Fruit fly (Drosophila melanogaster) whole organism, embryonic: ENCODE measurements around the gene Trxr1.

ENCODE experiments used
- CG10462 ChIP-seq: fragments of 200-800 bp; sonication (Bioruptor generic); optimal IDR thresholded peaks from 2 replicates; lab custom pipeline; 2016; ENCODE audit warnings: missing biosample characterization, missing genetic modification characterization
- CG10979 ChIP-seq: fragments of 200-800 bp; sonication (Bioruptor generic); optimal IDR thresholded peaks from 2 replicates; lab custom pipeline; 2018; ENCODE audit warnings: missing biosample characterization, mild to moderate bottlenecking, missing genetic modification characterization, moderate library complexity
- CG14710 ChIP-seq: fragments of 200-800 bp; sonication (Bioruptor generic); optimal IDR thresholded peaks from 3 replicates; lab custom pipeline; 2019; ENCODE audit warnings: missing biosample characterization, mild to moderate bottlenecking, missing genetic modification characterization, moderate library complexity
- CG15601 ChIP-seq: fragments of 200-800 bp; sonication (Bioruptor generic); optimal IDR thresholded peaks from 3 replicates; lab custom pipeline; 2019; ENCODE audit warnings: missing biosample characterization, mild to moderate bottlenecking, missing genetic modification characterization, moderate library complexity
- CG15696 ChIP-seq: fragments of 200-800 bp; sonication (Bioruptor generic); optimal IDR thresholded peaks from 2 replicates; lab custom pipeline; 2019; ENCODE audit warnings: missing biosample characterization, mild to moderate bottlenecking, missing genetic modification characterization, moderate library complexity
- CG1603 ChIP-seq: fragments of 200-800 bp; sonication (Bioruptor generic); optimal IDR thresholded peaks from 2 replicates; lab custom pipeline; 2019; ENCODE audit warnings: missing biosample characterization, mild to moderate bottlenecking, missing genetic modification characterization, moderate library complexity
- CG17829 ChIP-seq: fragments of 200-800 bp; optimal IDR thresholded peaks from 2 replicates; lab custom pipeline; 2019; ENCODE audit warnings: missing biosample characterization, mild to moderate bottlenecking, missing genetic modification characterization, moderate library complexity
- CG1792 ChIP-seq: fragments of 200-800 bp; sonication (Bioruptor generic); optimal IDR thresholded peaks from 2 replicates; lab custom pipeline; 2016; ENCODE audit warnings: missing biosample characterization, missing genetic modification characterization
- CG18262 ChIP-seq: fragments of 200-800 bp; optimal IDR thresholded peaks from 3 replicates; lab custom pipeline; 2019; ENCODE audit warnings: missing biosample characterization, mild to moderate bottlenecking, missing genetic modification characterization, moderate library complexity
- CG18599 ChIP-seq: fragments of 200-800 bp; sonication (Bioruptor generic); optimal IDR thresholded peaks from 3 replicates; lab custom pipeline; 2017; ENCODE audit warnings: missing biosample characterization, missing genetic modification characterization, mild to moderate bottlenecking, moderate library complexity, missing genetic modification reagents
- CG18764 ChIP-seq: fragments of 200-800 bp; sonication (Bioruptor generic); optimal IDR thresholded peaks from 3 replicates; lab custom pipeline; 2016; ENCODE audit warnings: missing biosample characterization, missing genetic modification characterization
- CG2712 ChIP-seq: fragments of 200-800 bp; optimal IDR thresholded peaks from 3 replicates; lab custom pipeline; 2019; ENCODE audit warnings: missing biosample characterization, mild to moderate bottlenecking, missing genetic modification characterization, moderate library complexity
- CG4424 ChIP-seq: fragments of 200-800 bp; sonication (Bioruptor generic); optimal IDR thresholded peaks from 3 replicates; lab custom pipeline; 2016; ENCODE audit warnings: missing biosample characterization, missing genetic modification characterization
- CG6654 ChIP-seq: fragments of 200-800 bp; sonication (Bioruptor generic); optimal IDR thresholded peaks from 2 replicates; lab custom pipeline; 2017; ENCODE audit warnings: missing biosample characterization, mild to moderate bottlenecking, missing genetic modification characterization
- CG7556 ChIP-seq: fragments of 200-800 bp; sonication (Bioruptor generic); optimal IDR thresholded peaks from 2 replicates; lab custom pipeline; 2017; ENCODE audit warnings: missing biosample characterization, mild to moderate bottlenecking, missing genetic modification characterization
- CG7745 ChIP-seq: fragments of 200-800 bp; sonication (Bioruptor generic); optimal IDR thresholded peaks from 2 replicates; lab custom pipeline; 2018; ENCODE audit warnings: missing biosample characterization, mild to moderate bottlenecking, missing genetic modification characterization, moderate library complexity
- CG7963 ChIP-seq: fragments of 200-800 bp; sonication (Bioruptor generic); IDR thresholded peaks from 3 replicates; pipeline ENCODE4 v1.3.6; 2022; ENCODE audit warnings: missing biosample characterization, missing genetic modification characterization; ENCODE audit not compliant: partially characterized antibody
- Drgx ChIP-seq: fragments of 200-800 bp; sonication (Bioruptor generic); IDR thresholded peaks from 2 replicates; pipeline ENCODE4 v1.3.6; 2022; ENCODE audit warnings: missing biosample characterization, missing genetic modification characterization
- E2f1 ChIP-seq: fragments of 200-800 bp; sonication (Bioruptor generic); IDR thresholded peaks from 2 replicates; pipeline ENCODE4 v1.3.6; 2022; ENCODE audit warnings: missing biosample characterization, missing genetic modification characterization
- Nf-YC ChIP-seq: fragments of 200-800 bp; optimal IDR thresholded peaks from 3 replicates; lab custom pipeline; 2019; ENCODE audit warnings: missing biosample characterization, mild to moderate bottlenecking, missing genetic modification characterization, moderate library complexity
- Ptx1 ChIP-seq: fragments of 200-800 bp; sonication (Bioruptor generic); IDR thresholded peaks from 2 replicates; pipeline ENCODE4 v1.3.6; 2022; ENCODE audit warnings: missing biosample characterization, missing genetic modification characterization
- Sox102F ChIP-seq: fragments of 200-800 bp; sonication (Bioruptor generic); optimal IDR thresholded peaks from 2 replicates; lab custom pipeline; 2018; ENCODE audit warnings: missing biosample characterization, mild to moderate bottlenecking, missing genetic modification characterization, moderate library complexity
- Trl ChIP-seq, 3 experiments: fragments of >200 bp in 2 of 3; fragments of 200-800 bp in 1 of 3; sonication (Bioruptor generic) in 1 of 3; optimal IDR thresholded peaks; 2 replicates in 1 of 3; 3 replicates in 2 of 3; lab custom pipeline; 2016 to 2017; ENCODE audit warnings: missing biosample characterization in 1 of 3, missing genetic modification characterization in 1 of 3
- Usf ChIP-seq: fragments of 200-800 bp; sonication (Bioruptor generic); optimal IDR thresholded peaks from 2 replicates; lab custom pipeline; 2017; ENCODE audit warnings: missing genotype, missing biosample characterization, missing genetic modification characterization
- ara ChIP-seq: fragments of 200-800 bp; sonication (Bioruptor generic); IDR thresholded peaks from 2 replicates; pipeline ENCODE4 v1.3.6; 2022; ENCODE audit warnings: missing biosample characterization, missing genetic modification characterization
- ato ChIP-seq: fragments of 200-800 bp; sonication (Bioruptor generic); IDR thresholded peaks from 2 replicates; pipeline ENCODE4 v1.3.6; 2022; ENCODE audit warnings: missing biosample characterization, missing genetic modification characterization; ENCODE audit not compliant: partially characterized antibody
- bigmax ChIP-seq: fragments of 200-800 bp; sonication (Bioruptor generic); optimal IDR thresholded peaks from 2 replicates; lab custom pipeline; 2018; ENCODE audit warnings: missing biosample characterization, mild to moderate bottlenecking, missing genetic modification characterization
- bsh ChIP-seq, 2 experiments: fragments of 200-800 bp; sonication (Bioruptor generic); optimal IDR thresholded peaks; 2 replicates each; lab custom pipeline; 2017 to 2018; ENCODE audit warnings: mild to moderate bottlenecking in 2 of 2, missing biosample characterization in 2 of 2, missing genetic modification characterization in 2 of 2, moderate library complexity in 1 of 2
- cad ChIP-seq: fragments of >200 bp; optimal IDR thresholded peaks from 2 replicates; lab custom pipeline; 2017; ENCODE audit warnings: missing biosample characterization, missing genetic modification characterization
- dmrt11E ChIP-seq: fragments of 200-800 bp; sonication (Bioruptor generic); optimal IDR thresholded peaks from 3 replicates; lab custom pipeline; 2018; ENCODE audit warnings: missing biosample characterization, mild to moderate bottlenecking, missing genetic modification characterization, moderate library complexity
- gem ChIP-seq: fragments of 200-800 bp; sonication (Bioruptor generic); optimal IDR thresholded peaks from 2 replicates; lab custom pipeline; 2019; ENCODE audit warnings: missing biosample characterization, mild to moderate bottlenecking, missing genetic modification characterization, moderate library complexity
- hbn ChIP-seq: fragments of 200-800 bp; sonication (Bioruptor generic); IDR thresholded peaks from 2 replicates; pipeline ENCODE4 v1.3.6; 2022; ENCODE audit warnings: missing biosample characterization, missing genetic modification characterization; ENCODE audit not compliant: partially characterized antibody
- jigr1 ChIP-seq: fragments of 200-800 bp; sonication (Bioruptor generic); IDR thresholded peaks from 3 replicates; pipeline ENCODE4 v1.3.6; 2022; ENCODE audit warnings: missing biosample characterization, missing genetic modification characterization
- lola ChIP-seq, 3 experiments: fragments of >200 bp in 2 of 3; fragments of 200-800 bp in 1 of 3; sonication (Bioruptor generic) in 1 of 3; optimal IDR thresholded peaks; 2 replicates each; lab custom pipeline; 2017 to 2019; ENCODE audit warnings: missing biosample characterization in 3 of 3, missing genetic modification characterization in 3 of 3, mild to moderate bottlenecking in 1 of 3, moderate library complexity in 1 of 3
- luna ChIP-seq: fragments of 200-800 bp; sonication (Bioruptor generic); optimal IDR thresholded peaks from 2 replicates; lab custom pipeline; 2016; ENCODE audit warnings: missing biosample characterization, missing genetic modification characterization
- nmo ChIP-seq: fragments of 200-800 bp; sonication (Bioruptor generic); optimal IDR thresholded peaks from 2 replicates; lab custom pipeline; 2018; ENCODE audit warnings: missing biosample characterization, mild to moderate bottlenecking, missing genetic modification characterization, moderate library complexity
- nom ChIP-seq: fragments of 200-800 bp; sonication (Bioruptor generic); optimal IDR thresholded peaks from 2 replicates; lab custom pipeline; 2017; ENCODE audit warnings: missing biosample characterization, missing genetic modification characterization, mild to moderate bottlenecking, moderate library complexity, missing genetic modification reagents
- phol ChIP-seq: fragments of 200-800 bp; sonication (Bioruptor generic); optimal IDR thresholded peaks from 3 replicates; lab custom pipeline; 2018; ENCODE audit warnings: missing biosample characterization, mild to moderate bottlenecking, missing genetic modification characterization, moderate library complexity
- row ChIP-seq: fragments of 200-800 bp; sonication (Bioruptor generic); IDR thresholded peaks from 3 replicates; pipeline ENCODE4 v1.3.6; 2022; ENCODE audit warnings: missing biosample characterization, missing genetic modification characterization
- sens ChIP-seq: fragments of 200-800 bp; sonication (Bioruptor generic); peaks from one replicate; lab custom pipeline; 2016; ENCODE audit warnings: missing biosample characterization, missing genetic modification characterization

Trxr1 gene

DNA sequence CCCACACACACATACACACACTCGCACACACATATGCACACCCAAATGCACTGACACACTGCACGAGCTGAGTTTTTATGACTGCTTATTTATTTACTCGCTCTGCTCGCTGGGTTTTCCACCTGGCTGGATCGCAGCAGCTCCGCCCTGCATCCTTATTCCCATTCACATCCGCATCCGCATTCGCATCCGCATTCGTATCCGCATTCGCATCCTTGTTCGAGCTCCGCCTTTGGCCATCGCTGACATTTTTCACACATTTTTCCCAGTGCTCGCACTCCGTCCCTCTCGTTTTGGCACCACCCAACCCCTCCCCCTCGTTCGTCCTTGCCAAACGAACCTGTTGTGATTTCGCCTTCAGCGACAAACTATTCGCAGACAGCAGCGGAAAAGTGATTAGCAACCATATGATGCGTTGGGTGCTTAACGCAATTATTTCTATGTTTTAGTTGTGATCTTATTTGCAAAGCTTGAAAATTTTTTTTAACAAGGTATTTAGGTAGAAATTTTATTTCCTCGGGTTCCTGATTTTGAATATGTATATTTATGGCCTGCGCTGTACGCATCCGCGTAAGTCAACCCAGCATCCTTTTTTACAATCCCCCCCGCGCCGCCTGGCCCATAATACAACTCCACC, 31.1 kb upstream of the Trxr1 start (continued):
- TF ChIP-seq CG4424 (GFP tag; lab: Kevin White, UChicago) (peak; percentile 5), CG10462 (GFP tag; lab: Kevin White, UChicago) (no peak), CG7556 (GFP tag; lab: Kevin White, UChicago) (peak; percentile 0), CG1792 (no peak), jigr1 (GFP tag; lab: Robert Waterston, UW) (no peak), ato (GFP tag; lab: Robert Waterston, UW) (no peak), Nf-YC (tag; lab: Kevin White, UChicago) (no peak), Ptx1 (GFP tag; lab: Robert Waterston, UW) (no peak), Sox102F (GFP tag; lab: Kevin White, UChicago) (no peak), Usf (GFP tag; lab: Kevin White, UChicago) (no peak), Trl (optimal IDR thresholded peaks at IDR 0.05; lab: Kevin White, UChicago) (no peak), Trl (GFP tag; optimal IDR thresholded peaks at IDR 0.05; lab: Kevin White, UChicago) (no peak), CG18599 (GFP tag; lab: Kevin White, UChicago) (peak; percentile 42), CG7745 (tag; lab: Kevin White, UChicago) (no peak), luna (GFP tag; lab: Kevin White, UChicago) (no peak)
- TF ChIP-seq, all 482 proteins: peak for 80

dm6 chrX:8211731-8212468, 30.4 kb upstream of the Trxr1 start:
- TF ChIP-seq row: 0 out of 3 replicates have a peak, but pooled peaks have one; percentile 21
- peak; percentile 47 for TF ChIP-seq nom (GFP tag; lab: Kevin White, UChicago)
- no peak for TF ChIP-seq CG7963 (GFP tag; lab: Robert Waterston, UW)
- TF ChIP-seq CG10979 (tag; lab: Kevin White, UChicago): peak; percentile 46
- no peak for TF ChIP-seq CG18764 (GFP tag; lab: Kevin White, UChicago)
- peak; percentile 48 for TF ChIP-seq sens (GFP tag; lab: Kevin White, UChicago)
- TF ChIP-seq CG1603: peak; percentile 21
- no peak for TF ChIP-seq Trl (optimal IDR thresholded peaks at IDR 0.05; lab: Kevin White, UChicago)
- no peak for TF ChIP-seq Trl (GFP tag; optimal IDR thresholded peaks at IDR 0.05; lab: Kevin White, UChicago)
- TF ChIP-seq bsh (GFP tag; optimal IDR thresholded peaks at IDR 0.05; lab: Kevin White, UChicago): peak in 1 of 2 experiments; percentile 33
- peak; percentile 9 for TF ChIP-seq CG14710 (tag; lab: Kevin White, UChicago)
- TF ChIP-seq CG2712 (tag; lab: Kevin White, UChicago): peak; percentile 23
- peak; percentile 19 for TF ChIP-seq dmrt11E (tag; lab: Kevin White, UChicago)
- peak; percentile 11 for TF ChIP-seq gem (tag; lab: Kevin White, UChicago)
- no peak for TF ChIP-seq E2f1 (GFP tag; lab: Robert Waterston, UW)
- peak; percentile 95 for TF ChIP-seq CG6654 (GFP tag; lab: Kevin White, UChicago)
- TF ChIP-seq CG15696 (tag; lab: Kevin White, UChicago): peak; percentile 48
- TF ChIP-seq nmo (GFP tag; lab: Kevin White, UChicago): peak; percentile 12
- no peak for TF ChIP-seq CG15601 (tag; lab: Kevin White, UChicago)
- peak in 1 of 3 experiments; percentile 18 for TF ChIP-seq lola (GFP tag; optimal IDR thresholded peaks at IDR 0.05; lab: Kevin White, UChicago)
- TF ChIP-seq hbn (GFP tag; lab: Robert Waterston, UW): no peak
- TF ChIP-seq phol: peak; percentile 7
- peak; percentile 5 for TF ChIP-seq CG17829
- TF ChIP-seq ara (GFP tag; lab: Robert Waterston, UW): 0 out of 2 replicates have a peak, but pooled peaks have one; percentile 5
- 0 out of 2 replicates have a peak, but pooled peaks have one; percentile 39 for TF ChIP-seq Drgx (GFP tag; lab: Robert Waterston, UW)
- TF ChIP-seq cad (GFP tag; lab: Kevin White, UChicago): peak; percentile 83
- TF ChIP-seq bigmax (GFP tag; lab: Kevin White, UChicago): no peak
- peak; percentile 35 for TF ChIP-seq CG18262 (tag; lab: Kevin White, UChicago)
